Fruit fly (Drosophila melanogaster) Kc167 (cell line): ENCODE results near the gene CG7408.

Experiments
- insv ChIP-seq: fragments of >200 bp; optimal IDR thresholded peaks from 3 replicates; lab custom pipeline; 2018; ENCODE audit warnings: missing external identifiers
- psq ChIP-seq: fragments of >200 bp; optimal IDR thresholded peaks from 2 replicates; lab custom pipeline; 2017; ENCODE audit warnings: missing external identifiers

DNA sequence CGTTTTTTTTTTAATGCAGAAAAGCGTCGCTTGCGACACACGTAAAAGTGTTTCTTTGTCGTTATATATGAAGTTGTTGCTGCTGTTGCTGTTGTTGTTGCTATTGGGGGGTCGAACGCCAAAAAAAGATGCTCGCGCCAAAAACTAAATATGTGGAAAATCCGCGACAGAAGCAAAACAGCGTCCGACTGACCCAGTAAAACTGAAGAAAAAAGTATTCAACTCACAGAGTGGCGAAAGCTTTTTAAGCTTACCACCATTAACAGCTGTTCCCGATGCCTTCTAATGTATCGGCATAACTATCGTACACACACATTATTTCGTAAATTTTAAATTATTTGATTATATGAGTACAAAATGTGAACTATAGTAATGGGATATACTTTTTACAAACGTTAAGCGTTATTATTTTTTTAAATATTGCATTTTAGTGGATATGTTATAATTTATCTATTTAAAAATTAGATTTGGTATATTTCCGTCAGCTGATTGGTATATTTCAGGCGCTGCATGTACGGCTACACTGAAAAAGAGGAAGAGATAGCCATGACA, 28.8 kb downstream of the CG7408 start, which contains the start of the genes Prestin and Wdr92:
- TF ChIP-seq insv = no peak
- TF ChIP-seq psq (lab: Kevin White, UChicago) = no peak
